Worm (Caenorhabditis elegans) whole organism, L2 larva: ENCODE data around the gene nlp-41.

ENCODE experiments used
- ama-1 ChIP-seq: fragments of 150-350 bp; optimal IDR thresholded peaks from 2 replicates; lab custom pipeline; 2018; ENCODE audit warnings: inconsistent platforms
- elt-1 ChIP-seq: fragments of 150-350 bp; optimal IDR thresholded peaks from 2 replicates; lab custom pipeline; 2014; ENCODE audit warnings: missing biosample characterization, missing genetic modification characterization

The nlp-41 gene

ce11 chrII:14600852-14601313 lies 50.2 kb downstream of the nlp-41 start, which contains the start of gene tps-2:
TSS of gene tps-2 (plus strand) at chrII:14600902.
- TF ChIP-seq ama-1 (peak; percentile 60), elt-1 (no peak)
